Worm (Caenorhabditis elegans): ENCODE results near the gene pcm-1.

- TF ChIP-seq mdl-1 (tag; optimal IDR thresholded peaks at IDR 0.05): no peak
- no peak for TF ChIP-seq snpc-4 (tag; optimal IDR thresholded peaks at IDR 0.05)
- TF ChIP-seq nhr-25 (tag; optimal IDR thresholded peaks at IDR 0.05): no peak
- TF ChIP-seq elt-3 (tag; optimal IDR thresholded peaks at IDR 0.05): no peak
- no peak for TF ChIP-seq nhr-76 (tag; optimal IDR thresholded peaks at IDR 0.05)
These were observed 23.1 kb upstream of the pcm-1 start, which contains the start of gene C10F3.7 for ce11 chrV:5986755-5987154.

All from whole organism, L3 larva.